Worm (Caenorhabditis elegans): ENCODE measurements around the gene add-2.

add-2 gene

ce11 chrV:11985384-11985783 lies 27.8 kb downstream of the add-2 start, which contains the start of gene mans-2:
Gene mans-2, minus strand, starts transcription at chrV:11985484.
- TF ChIP-seq ztf-4 (tag; optimal IDR thresholded peaks at IDR 0.05), result no peak
- no peak for TF ChIP-seq pqm-1 (tag; optimal IDR thresholded peaks at IDR 0.05)
- no peak for TF ChIP-seq nhr-11 (tag; optimal IDR thresholded peaks at IDR 0.05)
- no peak for TF ChIP-seq vab-15 (tag; optimal IDR thresholded peaks at IDR 0.05)
- no peak for TF ChIP-seq zag-1 (tag; optimal IDR thresholded peaks at IDR 0.05)
- no peak for TF ChIP-seq nhr-19 (GFP tag; conservative IDR thresholded peaks at IDR 0.05)
- no peak for TF ChIP-seq pax-3 (tag; optimal IDR thresholded peaks at IDR 0.05)
- no peak for TF ChIP-seq isw-1 (GFP tag; IDR thresholded peaks at IDR 0.05)
- TF ChIP-seq efl-1 (optimal IDR thresholded peaks at IDR 0.05), result no peak
- no peak for TF ChIP-seq efl-1 (GFP tag; optimal IDR thresholded peaks at IDR 0.05 in 1 of 2)
- TF ChIP-seq aha-1 (tag; optimal IDR thresholded peaks at IDR 0.05), result no peak
- no peak for TF ChIP-seq Y116A8C.19 (tag; optimal IDR thresholded peaks at IDR 0.05; ENCODE audit: borderline replicate concordance)
- TF ChIP-seq tlp-1 (tag; optimal IDR thresholded peaks at IDR 0.05), result no peak
- TF ChIP-seq C34B4.2 (tag; optimal IDR thresholded peaks at IDR 0.05), result no peak
- TF ChIP-seq C16A3.4 (tag; optimal IDR thresholded peaks at IDR 0.05), result no peak
- no peak for TF ChIP-seq skn-1 (tag; optimal IDR thresholded peaks at IDR 0.05)
- no peak for TF ChIP-seq nhr-84 (tag; optimal IDR thresholded peaks at IDR 0.05)
- TF ChIP-seq lin-13 (GFP tag; optimal IDR thresholded peaks at IDR 0.05), result no peak
- TF ChIP-seq unc-86 (tag; optimal IDR thresholded peaks at IDR 0.05), result no peak
- no peak for TF ChIP-seq zip-4 (GFP tag; optimal IDR thresholded peaks at IDR 0.05)

ce11 chrV:11982309-11982708 lies 30.9 kb downstream of the add-2 start, which contains the start of gene rpt-1:
Gene rpt-1, minus strand, starts transcription at chrV:11982397.
- no peak for TF ChIP-seq unc-62 (GFP tag; optimal IDR thresholded peaks at IDR 0.05)
- no peak for TF ChIP-seq nhr-11 (tag; optimal IDR thresholded peaks at IDR 0.05)
- no peak for TF ChIP-seq ceh-90 (tag; optimal IDR thresholded peaks at IDR 0.05)
- TF ChIP-seq swsn-7 (tag; optimal IDR thresholded peaks at IDR 0.05), result peak; percentile 51
- TF ChIP-seq mab-9 (GFP tag; IDR thresholded peaks at IDR 0.05), result no peak
- TF ChIP-seq ztf-4 (tag; optimal IDR thresholded peaks at IDR 0.05), result no peak
- TF ChIP-seq lir-3 (tag; optimal IDR thresholded peaks at IDR 0.05; ENCODE audit: poor library complexity), result no peak
- TF ChIP-seq dpl-1 (GFP tag; optimal IDR thresholded peaks at IDR 0.05), result peak; percentile 85 to 95 (median 91)
- TF ChIP-seq unc-30 (tag; optimal IDR thresholded peaks at IDR 0.05), result no peak
- TF ChIP-seq nhr-237 (tag; optimal IDR thresholded peaks at IDR 0.05), result no peak
- TF ChIP-seq efl-3 (GFP tag; optimal IDR thresholded peaks at IDR 0.05), result no peak
- TF ChIP-seq irx-1 (tag; optimal IDR thresholded peaks at IDR 0.05), result no peak
- TF ChIP-seq nhr-19 (GFP tag; conservative IDR thresholded peaks at IDR 0.05), result peak; percentile 49
- TF ChIP-seq egl-13 (tag; optimal IDR thresholded peaks at IDR 0.05), result no peak
- TF ChIP-seq zag-1 (tag; optimal IDR thresholded peaks at IDR 0.05), result no peak
- TF ChIP-seq ama-1 (optimal IDR thresholded peaks at IDR 0.05), result no peak
- no peak for TF ChIP-seq fkh-10 (GFP tag; optimal IDR thresholded peaks at IDR 0.05)
- no peak for TF ChIP-seq egl-27 (tag; optimal IDR thresholded peaks at IDR 0.05)
- TF ChIP-seq C04F5.9 (tag; optimal IDR thresholded peaks at IDR 0.05), result no peak
- TF ChIP-seq ces-1 (GFP tag; optimal IDR thresholded peaks at IDR 0.05), result no peak
- no peak for TF ChIP-seq nhr-84 (tag; optimal IDR thresholded peaks at IDR 0.05)
- peak; percentile 55 for TF ChIP-seq F16B12.6 (tag; optimal IDR thresholded peaks at IDR 0.05)
- peak; percentile 94 for TF ChIP-seq snpc-4 (tag; optimal IDR thresholded peaks at IDR 0.05)
- peak; percentile 42 for TF ChIP-seq lin-13 (GFP tag; optimal IDR thresholded peaks at IDR 0.05)
- TF ChIP-seq efl-1 (optimal IDR thresholded peaks at IDR 0.05), result peak; percentile 92 to 98
- TF ChIP-seq efl-1 (GFP tag; optimal IDR thresholded peaks at IDR 0.05 in 1 of 2), result peak; percentile 91 to 99
- peak; percentile 69 for TF ChIP-seq nhr-71 (tag; optimal IDR thresholded peaks at IDR 0.05)
- TF ChIP-seq alr-1 (tag; optimal IDR thresholded peaks at IDR 0.05; ENCODE audit: borderline replicate concordance), result no peak
- peak; percentile 65 for TF ChIP-seq nhr-47 (tag; optimal IDR thresholded peaks at IDR 0.05)
- peak; percentile 55 for TF ChIP-seq xbp-1 (tag; optimal IDR thresholded peaks at IDR 0.05)
- peak; percentile 1 for TF ChIP-seq jun-1 (tag; optimal IDR thresholded peaks at IDR 0.05)
- TF ChIP-seq nhr-12 (tag; optimal IDR thresholded peaks at IDR 0.05), result no peak
- peak; percentile 52 for TF ChIP-seq isw-1 (GFP tag; IDR thresholded peaks at IDR 0.05)
- TF ChIP-seq unc-130 (tag; optimal IDR thresholded peaks at IDR 0.05), result peak; percentile 79
- peak; percentile 83 for TF ChIP-seq lin-15B (tag; optimal IDR thresholded peaks at IDR 0.05)
- TF ChIP-seq hlh-17 (GFP tag; optimal IDR thresholded peaks at IDR 0.05; ENCODE audit: borderline replicate concordance), result no peak
- TF ChIP-seq zip-4 (GFP tag; optimal IDR thresholded peaks at IDR 0.05), result no peak
- peak; percentile 66 to 88 for TF ChIP-seq lsy-2 (tag; optimal IDR thresholded peaks at IDR 0.05)
- TF ChIP-seq ets-5 (GFP tag; IDR thresholded peaks at IDR 0.05), result no peak
- TF ChIP-seq pax-3 (tag; optimal IDR thresholded peaks at IDR 0.05), result no peak
- TF ChIP-seq ceh-82 (tag; optimal IDR thresholded peaks at IDR 0.05), result peak; percentile 41 to 76 (median 71)
- no peak for TF ChIP-seq mef-2 (tag; optimal IDR thresholded peaks at IDR 0.05)
